Fruit fly (Drosophila melanogaster) whole organism, prepupa: ENCODE results near the gene NC2beta.
A peak's percentile ranks its signal among the peaks of the same experiment; 100 is the strongest.

Experiments used
- Blimp-1 ChIP-seq: fragments of 200-800 bp; sonication (Bioruptor generic); optimal IDR thresholded peaks from 3 replicates; lab custom pipeline; 2017; ENCODE audit warnings: missing biosample characterization, missing genetic modification characterization, mild to moderate bottlenecking, moderate library complexity, missing genetic modification reagents
- CG10669 ChIP-seq: fragments of 200-800 bp; sonication (Bioruptor generic); optimal IDR thresholded peaks from 3 replicates; lab custom pipeline; 2018; ENCODE audit warnings: missing biosample characterization, mild to moderate bottlenecking, missing genetic modification characterization, moderate library complexity
- CG11294 ChIP-seq: fragments of 200-800 bp; sonication (Bioruptor generic); IDR thresholded peaks from 2 replicates; pipeline ENCODE4 v1.3.6; 2022; ENCODE audit warnings: missing biosample characterization, missing genetic modification characterization
- CG11762 ChIP-seq: fragments of 200-800 bp; sonication (Bioruptor generic); optimal IDR thresholded peaks from 3 replicates; lab custom pipeline; 2016; ENCODE audit warnings: missing biosample characterization, missing genetic modification characterization; ENCODE audit not compliant: insufficient read depth
- CG15336 ChIP-seq: fragments of 200-800 bp; sonication (Bioruptor generic); IDR thresholded peaks from 2 replicates; pipeline ENCODE4 v1.3.6; 2022; ENCODE audit warnings: missing biosample characterization, missing genetic modification characterization
- CG1621 ChIP-seq: fragments of 200-800 bp; sonication (Bioruptor generic); optimal IDR thresholded peaks from 3 replicates; lab custom pipeline; 2018; ENCODE audit warnings: missing biosample characterization, mild to moderate bottlenecking, missing genetic modification characterization
- CG3032 ChIP-seq: fragments of 200-800 bp; optimal IDR thresholded peaks from 2 replicates; lab custom pipeline; 2019; ENCODE audit warnings: missing biosample characterization, mild to moderate bottlenecking, missing genetic modification characterization, moderate library complexity
- CG31627 ChIP-seq: fragments of 200-800 bp; sonication (Bioruptor generic); optimal IDR thresholded peaks from 3 replicates; lab custom pipeline; 2016; ENCODE audit warnings: missing biosample characterization, missing genetic modification characterization
- CG32006 ChIP-seq: fragments of 200-800 bp; sonication (Bioruptor generic); optimal IDR thresholded peaks from 3 replicates; lab custom pipeline; 2017; ENCODE audit warnings: missing biosample characterization, mild to moderate bottlenecking, missing genetic modification characterization
- CG3919 ChIP-seq: fragments of 200-800 bp; sonication (Bioruptor generic); optimal IDR thresholded peaks from 3 replicates; lab custom pipeline; 2016; ENCODE audit warnings: missing biosample characterization, missing genetic modification characterization
- CG4318 ChIP-seq: fragments of 200-800 bp; sonication (Bioruptor generic); optimal IDR thresholded peaks from 3 replicates; lab custom pipeline; 2017; ENCODE audit warnings: missing biosample characterization, mild to moderate bottlenecking, missing genetic modification characterization
- CG6276 ChIP-seq: fragments of 200-800 bp; sonication (Bioruptor generic); optimal IDR thresholded peaks from 2 replicates; lab custom pipeline; 2017; ENCODE audit warnings: missing biosample characterization, mild to moderate bottlenecking, missing genetic modification characterization
- CG6792 ChIP-seq: fragments of 200-800 bp; sonication (Bioruptor generic); optimal IDR thresholded peaks from 3 replicates; lab custom pipeline; 2016; ENCODE audit warnings: missing biosample characterization, missing genetic modification characterization
- CG6808 ChIP-seq: fragments of 200-800 bp; sonication (Bioruptor generic); optimal IDR thresholded peaks from 3 replicates; lab custom pipeline; 2017; ENCODE audit warnings: missing biosample characterization, missing genetic modification characterization, mild to moderate bottlenecking, moderate library complexity, missing genetic modification reagents
- CG7368 ChIP-seq: fragments of 200-800 bp; sonication (Bioruptor generic); optimal IDR thresholded peaks from 3 replicates; lab custom pipeline; 2016; ENCODE audit warnings: missing biosample characterization, missing genetic modification characterization
- CG8119 ChIP-seq: fragments of 200-800 bp; sonication (Bioruptor generic); IDR thresholded peaks from 3 replicates; pipeline ENCODE4 v1.3.6; 2022; ENCODE audit warnings: missing biosample characterization, missing genetic modification characterization
- CG8319 ChIP-seq: fragments of 200-800 bp; sonication (Bioruptor generic); optimal IDR thresholded peaks from 3 replicates; lab custom pipeline; 2016; ENCODE audit warnings: missing biosample characterization, missing genetic modification characterization
- CG8632 ChIP-seq: fragments of 200-800 bp; sonication (Bioruptor generic); optimal IDR thresholded peaks from 3 replicates; lab custom pipeline; 2016; ENCODE audit warnings: missing biosample characterization, missing genetic modification characterization
- Eip75B ChIP-seq: fragments of 200-800 bp; sonication (Bioruptor generic); optimal IDR thresholded peaks from 3 replicates; lab custom pipeline; 2016; ENCODE audit warnings: missing biosample characterization, missing genetic modification characterization
- Eip78C ChIP-seq: fragments of 200-800 bp; sonication (Bioruptor generic); peaks from one replicate; lab custom pipeline; 2016; ENCODE audit warnings: missing biosample characterization, missing genetic modification characterization
- Ets21C ChIP-seq: fragments of 200-800 bp; sonication (Bioruptor generic); optimal IDR thresholded peaks from 3 replicates; lab custom pipeline; 2016; ENCODE audit warnings: missing biosample characterization, missing genetic modification characterization
- Hr38 ChIP-seq: sonication (Bioruptor generic); optimal IDR thresholded peaks from 2 replicates; lab custom pipeline; 2016; ENCODE audit warnings: missing biosample characterization, missing genetic modification characterization
- Hr39 ChIP-seq: fragments of 200-800 bp; sonication (Bioruptor generic); optimal IDR thresholded peaks from 2 replicates; lab custom pipeline; 2016; ENCODE audit warnings: missing biosample characterization, missing genetic modification characterization
- Hr4 ChIP-seq: fragments of 200-800 bp; sonication (Bioruptor generic); optimal IDR thresholded peaks from 3 replicates; lab custom pipeline; 2016; ENCODE audit warnings: missing biosample characterization, missing genetic modification characterization
- Lpt ChIP-seq: fragments of 200-800 bp; sonication (Bioruptor generic); optimal IDR thresholded peaks from 3 replicates; lab custom pipeline; 2016; ENCODE audit warnings: missing biosample characterization, missing genetic modification characterization
- Met ChIP-seq: fragments of 200-800 bp; sonication (Bioruptor generic); optimal IDR thresholded peaks from 3 replicates; lab custom pipeline; 2016; ENCODE audit warnings: missing biosample characterization, missing genetic modification characterization
- OdsH ChIP-seq: fragments of 200-800 bp; sonication (Bioruptor generic); optimal IDR thresholded peaks from 3 replicates; lab custom pipeline; 2016; ENCODE audit warnings: missing biosample characterization, missing genetic modification characterization
- Smox ChIP-seq: fragments of 200-800 bp; sonication (Bioruptor generic); optimal IDR thresholded peaks from 3 replicates; lab custom pipeline; 2016; ENCODE audit warnings: missing biosample characterization, missing genetic modification characterization
- Sox102F ChIP-seq: fragments of 200-800 bp; sonication (Bioruptor generic); optimal IDR thresholded peaks from 2 replicates; lab custom pipeline; 2016; ENCODE audit warnings: missing biosample characterization, mild to moderate bottlenecking, missing genetic modification characterization
- Sox15 ChIP-seq: fragments of 200-800 bp; sonication (Bioruptor generic); optimal IDR thresholded peaks from 3 replicates; lab custom pipeline; 2016; ENCODE audit warnings: missing biosample characterization, missing genetic modification characterization
- acj6 ChIP-seq: fragments of 200-800 bp; sonication (Bioruptor generic); optimal IDR thresholded peaks from 3 replicates; lab custom pipeline; 2016; ENCODE audit warnings: missing biosample characterization, missing genetic modification characterization
- cyc ChIP-seq: fragments of 200-800 bp; sonication (Bioruptor generic); optimal IDR thresholded peaks from 3 replicates; lab custom pipeline; 2016; ENCODE audit warnings: missing biosample characterization, missing genetic modification characterization
- dac ChIP-seq: fragments of 200-800 bp; sonication (Bioruptor generic); optimal IDR thresholded peaks from 2 replicates; lab custom pipeline; 2017; ENCODE audit warnings: missing biosample characterization, mild to moderate bottlenecking, missing genetic modification characterization
- dsx ChIP-seq: fragments of 200-800 bp; optimal IDR thresholded peaks from 3 replicates; lab custom pipeline; 2019; ENCODE audit warnings: missing biosample characterization, mild to moderate bottlenecking, missing genetic modification characterization, moderate library complexity; ENCODE audit not compliant: poor library complexity, severe bottlenecking
- eg ChIP-seq: fragments of 200-800 bp; sonication (Bioruptor generic); IDR thresholded peaks from 3 replicates; pipeline ENCODE4 v1.3.6; 2022; ENCODE audit warnings: missing biosample characterization, missing genetic modification characterization
- esn ChIP-seq: fragments of 200-800 bp; sonication (Bioruptor generic); optimal IDR thresholded peaks from 2 replicates; lab custom pipeline; 2016; ENCODE audit warnings: missing biosample characterization, mild to moderate bottlenecking, missing genetic modification characterization, moderate library complexity
- fd59A ChIP-seq: fragments of 200-800 bp; sonication (Bioruptor generic); optimal IDR thresholded peaks from 2 replicates; lab custom pipeline; 2017; ENCODE audit warnings: missing biosample characterization, mild to moderate bottlenecking, missing genetic modification characterization, missing genetic modification reagents
- fkh ChIP-seq: fragments of 200-800 bp; sonication (Bioruptor generic); optimal IDR thresholded peaks from 3 replicates; lab custom pipeline; 2017; ENCODE audit warnings: missing biosample characterization, mild to moderate bottlenecking, missing genetic modification characterization, moderate library complexity
- pdm3 ChIP-seq: fragments of 200-800 bp; sonication (Bioruptor generic); optimal IDR thresholded peaks from 3 replicates; lab custom pipeline; 2016; ENCODE audit warnings: missing biosample characterization, missing genetic modification characterization
- salr ChIP-seq, 2 experiments: fragments of 200-800 bp; sonication (Bioruptor generic); optimal IDR thresholded peaks; 3 replicates each; lab custom pipeline; 2016 to 2018; ENCODE audit warnings: missing biosample characterization in 2 of 2, missing genetic modification characterization in 2 of 2, mild to moderate bottlenecking in 1 of 2
- svp ChIP-seq: fragments of 200-800 bp; sonication (Bioruptor generic); peaks from one replicate; lab custom pipeline; 2016; ENCODE audit warnings: missing biosample characterization, missing genetic modification characterization

The NC2beta gene

DNA sequence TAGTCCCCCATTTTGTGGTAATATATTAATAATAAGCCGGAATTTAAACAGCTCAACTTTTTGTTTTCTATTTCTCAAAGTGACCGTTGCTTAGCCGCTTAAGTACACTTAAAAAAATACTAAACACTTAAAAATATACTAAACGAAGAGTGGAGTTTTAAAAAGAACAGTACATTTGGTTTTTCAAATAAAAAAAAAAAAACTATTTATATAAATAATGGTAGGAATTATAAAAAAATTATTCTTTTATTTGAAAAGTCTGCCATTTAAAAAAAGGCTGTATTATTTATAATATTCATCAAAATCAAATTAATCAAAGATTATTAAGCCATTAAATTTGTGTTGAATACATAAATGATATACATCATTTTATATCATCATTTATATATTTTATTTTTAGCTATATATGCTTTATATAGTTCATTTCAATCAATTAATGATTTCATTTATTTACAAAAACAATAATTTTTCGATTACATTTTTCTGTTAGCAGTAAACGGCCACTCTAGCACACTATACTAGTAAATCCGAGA, at the start of gene NC2beta, which contains the start of gene Ankrd49:
Gene NC2beta (plus strand): TSS at position 483 of the 533 bp plus-strand sequence.
Gene Ankrd49 (minus strand): TSS at position 101 of the 533 bp plus-strand sequence.
- no peak for TF ChIP-seq Hr38 (GFP tag; lab: Kevin White, UChicago)
- no peak for TF ChIP-seq CG1621 (tag; lab: Kevin White, UChicago)

DNA sequence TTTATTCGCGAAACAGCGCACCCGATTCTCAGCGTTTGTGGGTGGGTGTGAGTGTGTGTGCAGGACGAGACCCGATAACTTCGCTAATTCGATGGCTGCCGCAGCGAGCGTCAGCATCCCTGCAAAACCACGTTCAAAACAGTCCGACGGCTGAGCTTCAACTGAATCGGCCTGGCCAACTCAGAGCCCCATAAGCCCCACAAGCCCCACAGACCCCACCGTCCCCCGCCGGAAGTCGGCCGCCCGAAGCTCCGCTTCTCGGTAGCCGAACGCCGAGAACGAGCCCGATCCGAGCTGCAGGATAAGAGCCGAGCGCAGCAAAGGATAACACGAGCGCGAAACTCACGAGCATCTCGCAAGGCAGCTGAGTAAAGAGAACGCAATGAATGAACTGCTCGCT, 35.5 kb upstream of the NC2beta start, which contains the start of gene side-II:
Gene side-II (minus strand): TSS at position 168 of the 400 bp plus-strand sequence.
- no peak for TF ChIP-seq Ets21C
- TF ChIP-seq fkh (GFP tag; lab: Kevin White, UChicago): no peak

DNA sequence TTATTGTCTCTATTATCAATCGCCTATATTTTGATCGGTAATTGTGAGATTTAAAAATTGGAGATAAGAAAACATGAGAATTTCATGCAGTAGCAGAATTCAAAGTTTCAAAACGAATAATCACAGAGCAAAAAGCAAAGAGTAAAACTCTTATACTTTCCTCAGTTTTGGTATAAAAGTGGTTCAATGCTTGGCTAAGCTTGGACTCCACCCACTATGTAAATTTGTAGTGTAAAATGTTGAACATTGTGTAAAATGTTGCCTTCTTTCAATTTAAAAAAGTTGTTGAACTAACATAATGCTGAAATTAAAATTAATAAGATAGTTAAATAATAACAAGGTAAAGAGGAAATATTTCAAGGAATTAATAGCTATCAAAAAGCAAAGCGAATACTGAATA, 34.8 kb upstream of the NC2beta start:
- TF ChIP-seq Hr38 (GFP tag; lab: Kevin White, UChicago) (no peak), Hr4 (GFP tag; lab: Kevin White, UChicago) (no peak), OdsH (GFP tag; lab: Kevin White, UChicago) (no peak)

- TF ChIP-seq CG8119 (no peak), CG7368 (GFP tag; lab: Kevin White, UChicago) (no peak), cyc (GFP tag; lab: Kevin White, UChicago) (no peak), Met (no peak), CG6276 (no peak), pdm3 (GFP tag; lab: Kevin White, UChicago) (no peak), Sox102F (GFP tag; lab: Kevin White, UChicago) (no peak), CG8632 (no peak), CG1621 (tag; lab: Kevin White, UChicago) (no peak)
These were observed 14.7 kb upstream of the NC2beta start for dm6 chr2L:14992889-14993288.

DNA sequence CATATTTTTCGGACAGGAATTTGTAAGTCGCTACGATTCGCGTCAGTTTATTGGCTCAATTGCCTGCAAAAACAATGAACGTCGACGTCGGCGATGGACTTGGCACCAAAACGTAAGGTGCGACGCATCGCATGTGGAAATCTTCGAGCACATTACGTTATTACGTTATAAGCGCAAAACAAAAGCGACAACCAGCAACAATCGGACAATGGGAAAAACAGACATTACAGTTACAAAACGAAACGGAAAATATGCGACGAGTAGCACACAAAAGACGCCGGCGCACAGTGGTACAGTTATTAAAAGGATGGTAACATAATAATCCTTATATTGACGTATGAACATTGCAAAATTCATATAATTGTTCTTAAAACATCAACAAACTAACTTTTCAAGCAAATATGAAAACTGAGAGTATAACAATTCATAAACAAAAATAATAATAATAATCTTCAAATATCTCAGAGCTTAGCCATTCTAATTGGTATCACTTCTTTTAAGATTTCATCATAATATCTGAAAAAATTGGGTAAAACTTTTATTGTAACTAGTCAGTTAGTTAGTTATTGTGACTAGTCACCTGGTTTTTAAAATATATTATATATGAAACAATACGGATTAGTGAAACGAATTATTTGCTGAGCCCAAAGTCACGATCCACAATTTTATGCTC, 12.6 kb upstream of the NC2beta start:
- no peak for TF ChIP-seq eg (GFP tag; lab: Robert Waterston, UW)
- TF ChIP-seq Sox102F (GFP tag; lab: Kevin White, UChicago): no peak
- peak in 1 of 2 experiments; percentile 80 for TF ChIP-seq salr (GFP tag; optimal IDR thresholded peaks at IDR 0.05; lab: Kevin White, UChicago)
- TF ChIP-seq Lpt (GFP tag; lab: Kevin White, UChicago): peak; percentile 57
- TF ChIP-seq Hr39 (GFP tag; lab: Kevin White, UChicago): no peak
- TF ChIP-seq CG6792 (GFP tag; lab: Kevin White, UChicago): peak; percentile 51
- TF ChIP-seq Ets21C: no peak
- TF ChIP-seq CG31627 (GFP tag; lab: Kevin White, UChicago): peak; percentile 7
- peak; percentile 40 for TF ChIP-seq CG6808 (GFP tag; lab: Kevin White, UChicago)
- TF ChIP-seq esn: peak; percentile 11
- TF ChIP-seq Sox15: peak; percentile 56
- peak; percentile 55 for TF ChIP-seq CG8119
- TF ChIP-seq acj6 (GFP tag; lab: Kevin White, UChicago): peak; percentile 68
- no peak for TF ChIP-seq Eip75B (GFP tag; lab: Kevin White, UChicago)
- peak; percentile 81 for TF ChIP-seq svp (GFP tag; lab: Kevin White, UChicago)
- no peak for TF ChIP-seq dsx (GFP tag; lab: Kevin White, UChicago)
- TF ChIP-seq pdm3 (GFP tag; lab: Kevin White, UChicago): peak; percentile 64
- no peak for TF ChIP-seq Blimp-1 (GFP tag; lab: Kevin White, UChicago)
- peak; percentile 50; the same call in 1 of the 2 replicates for TF ChIP-seq CG15336 (GFP tag; lab: Robert Waterston, UW)
- peak; percentile 87 for TF ChIP-seq CG32006 (GFP tag; lab: Kevin White, UChicago)
- TF ChIP-seq CG8632: peak; percentile 75
- TF ChIP-seq CG3919: peak; percentile 48
- peak; percentile 8; the same call in 1 of the 2 replicates for TF ChIP-seq CG11294
- no peak for TF ChIP-seq dac (GFP tag; lab: Kevin White, UChicago)
- no peak for TF ChIP-seq Smox
- TF ChIP-seq CG10669 (GFP tag; lab: Kevin White, UChicago): peak; percentile 28
- TF ChIP-seq Met: no peak
- TF ChIP-seq CG3032 (tag; lab: Kevin White, UChicago): peak; percentile 51
- TF ChIP-seq fd59A (GFP tag; lab: Kevin White, UChicago): peak; percentile 72
- TF ChIP-seq Eip78C (GFP tag; lab: Kevin White, UChicago): peak; percentile 96
- no peak for TF ChIP-seq CG11762 (GFP tag; lab: Kevin White, UChicago)
- TF ChIP-seq CG4318 (GFP tag; lab: Kevin White, UChicago): peak; percentile 82
- TF ChIP-seq CG8319 (GFP tag; lab: Kevin White, UChicago): no peak
